Worm (Caenorhabditis elegans): ENCODE results near the gene clec-1.

The clec-1 gene

DNA sequence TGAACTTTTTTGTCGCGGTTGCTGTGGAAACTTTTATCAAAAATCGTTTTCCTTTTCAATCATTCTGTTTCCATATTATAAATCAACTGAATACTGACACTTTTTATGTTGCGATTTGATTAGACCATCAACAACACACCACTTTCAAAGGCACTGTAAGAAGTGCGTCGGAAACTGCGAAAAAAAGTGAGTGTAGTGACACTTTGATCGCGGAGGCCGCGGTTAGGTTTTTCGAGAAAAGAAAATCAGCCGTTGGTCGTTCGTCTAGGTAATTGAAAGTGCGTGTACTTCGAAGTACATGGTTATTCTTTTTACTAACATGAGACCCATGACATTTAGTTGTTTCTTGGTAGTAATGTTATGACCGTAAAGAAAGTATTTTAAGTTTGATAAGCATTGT, 4.3 kb upstream of the clec-1 start:
- TF ChIP-seq ceh-82 (tag; optimal IDR thresholded peaks at IDR 0.05) (no peak), snpc-4 (tag; optimal IDR thresholded peaks at IDR 0.05) (no peak), nhr-25 (tag; optimal IDR thresholded peaks at IDR 0.05) (no peak), lin-15B (tag; optimal IDR thresholded peaks at IDR 0.05) (no peak), nhr-76 (tag; optimal IDR thresholded peaks at IDR 0.05) (no peak), mml-1 (tag; optimal IDR thresholded peaks at IDR 0.05) (no peak), mdl-1 (tag; optimal IDR thresholded peaks at IDR 0.05) (no peak), jun-1 (tag; optimal IDR thresholded peaks at IDR 0.05) (no peak), nhr-28 (tag; optimal IDR thresholded peaks at IDR 0.05) (no peak)

DNA sequence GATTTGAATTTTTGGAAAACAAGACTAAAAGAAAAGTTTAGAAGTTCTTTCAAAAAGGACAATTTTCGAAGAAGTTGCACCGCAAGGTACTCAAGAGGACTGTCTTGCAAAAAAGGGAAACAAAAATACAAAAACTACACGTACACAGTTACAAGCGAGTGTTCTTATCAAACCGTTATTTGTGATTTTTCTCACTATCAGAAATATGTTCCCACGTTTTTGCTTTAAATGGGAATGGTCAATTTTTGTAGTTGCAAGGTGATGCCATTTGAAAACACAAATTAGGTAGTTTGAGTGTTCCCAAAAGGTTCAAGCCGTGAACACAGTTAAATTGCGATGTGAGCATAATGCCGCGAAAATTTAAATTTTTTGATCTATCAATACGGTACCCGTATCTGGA, 3.8 kb upstream of the clec-1 start:
- TF ChIP-seq fkh-10 (GFP tag; optimal IDR thresholded peaks at IDR 0.05) (no peak), nhr-28 (tag; optimal IDR thresholded peaks at IDR 0.05) (no peak), daf-12 (tag; optimal IDR thresholded peaks at IDR 0.05) (no peak), pqm-1 (tag; optimal IDR thresholded peaks at IDR 0.05) (peak; percentile 30), hmg-11 (tag; optimal IDR thresholded peaks at IDR 0.05) (no peak), ceh-16 (tag; optimal IDR thresholded peaks at IDR 0.05) (no peak), eor-1 (tag; optimal IDR thresholded peaks at IDR 0.05) (no peak), skn-1 (tag; optimal IDR thresholded peaks at IDR 0.05) (no peak), aly-2 (tag; optimal IDR thresholded peaks at IDR 0.05) (no peak), unc-62 (GFP tag; optimal IDR thresholded peaks at IDR 0.05) (no peak), lin-15B (tag; optimal IDR thresholded peaks at IDR 0.05) (no peak), ztf-11 (tag; optimal IDR thresholded peaks at IDR 0.05) (no peak), nhr-237 (tag; optimal IDR thresholded peaks at IDR 0.05) (no peak), egl-5 (tag; optimal IDR thresholded peaks at IDR 0.05) (no peak), fkh-2 (tag; optimal IDR thresholded peaks at IDR 0.05) (no peak), elt-2 (tag; optimal IDR thresholded peaks at IDR 0.05) (peak; percentile 45), lsy-12 (tag; optimal IDR thresholded peaks at IDR 0.05) (no peak)

DNA sequence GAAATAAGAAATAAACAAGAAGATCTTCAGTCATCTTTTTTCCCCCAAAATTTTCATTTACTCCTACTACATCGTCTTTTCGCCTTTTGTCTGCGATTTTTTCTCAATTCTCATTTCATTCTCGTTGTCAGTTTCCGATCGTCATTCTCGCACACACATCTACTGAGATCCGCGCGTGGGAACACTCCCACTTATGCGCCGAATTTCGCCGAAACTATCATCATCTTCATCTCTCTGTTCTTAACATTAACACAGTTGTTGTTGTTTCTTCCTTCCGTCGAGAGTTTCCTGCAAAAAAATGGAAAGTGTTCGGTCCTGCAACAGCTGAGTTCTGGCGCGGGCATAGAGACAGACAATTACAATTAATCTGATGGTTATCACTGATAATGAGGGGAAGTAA, 2.4 kb upstream of the clec-1 start:
- TF ChIP-seq lsy-12 (tag; optimal IDR thresholded peaks at IDR 0.05): no peak
- TF ChIP-seq aly-2 (tag; optimal IDR thresholded peaks at IDR 0.05): no peak
- peak; percentile 24 for TF ChIP-seq nhr-23 (tag; optimal IDR thresholded peaks at IDR 0.05)
- no peak for TF ChIP-seq unc-62 (GFP tag; optimal IDR thresholded peaks at IDR 0.05)
- TF ChIP-seq ceh-28 (tag; optimal IDR thresholded peaks at IDR 0.05): peak; percentile 7
- no peak for TF ChIP-seq pqm-1 (tag; optimal IDR thresholded peaks at IDR 0.05)
- TF ChIP-seq elt-3 (tag; optimal IDR thresholded peaks at IDR 0.05): peak in 1 of 3 experiments; percentile 39

DNA sequence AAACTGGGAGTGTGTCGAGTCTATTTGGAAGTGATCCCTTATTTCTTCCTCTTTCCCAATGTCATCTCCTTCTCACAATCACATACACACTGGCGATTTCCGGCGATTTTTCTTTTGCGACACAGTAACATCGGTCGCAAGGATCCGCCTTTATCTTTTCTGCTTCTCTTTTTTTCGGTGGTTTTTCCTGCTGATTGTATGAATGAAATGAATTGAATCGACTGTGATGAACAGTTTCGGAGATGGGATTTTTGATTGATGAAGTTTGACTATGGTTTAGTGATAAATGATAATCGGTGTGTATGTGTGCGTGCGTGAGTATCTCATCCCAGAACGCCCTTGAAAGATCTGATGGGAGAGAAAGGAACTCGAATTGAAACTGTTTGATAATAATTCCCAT, 1.2 kb downstream of the clec-1 start:
- TF ChIP-seq pqm-1 (tag; optimal IDR thresholded peaks at IDR 0.05) (no peak), ceh-16 (tag; optimal IDR thresholded peaks at IDR 0.05) (no peak), elt-1 (tag; optimal IDR thresholded peaks at IDR 0.05) (no peak), tbx-2 (tag; optimal IDR thresholded peaks at IDR 0.05) (no peak), nhr-11 (tag; optimal IDR thresholded peaks at IDR 0.05) (no peak), lin-39 (tag; optimal IDR thresholded peaks at IDR 0.05) (no peak), zag-1 (tag; optimal IDR thresholded peaks at IDR 0.05) (no peak), nhr-23 (tag; optimal IDR thresholded peaks at IDR 0.05) (peak; percentile 40), nhr-76 (tag; optimal IDR thresholded peaks at IDR 0.05) (no peak), eor-1 (tag; optimal IDR thresholded peaks at IDR 0.05) (no peak), ama-1 (optimal IDR thresholded peaks at IDR 0.05) (peak; percentile 72), egl-27 (tag; optimal IDR thresholded peaks at IDR 0.05) (no peak), ceh-28 (tag; optimal IDR thresholded peaks at IDR 0.05) (no peak), nhr-25 (tag; optimal IDR thresholded peaks at IDR 0.05) (no peak), sea-2 (GFP tag; optimal IDR thresholded peaks at IDR 0.05) (no peak), daf-12 (tag; optimal IDR thresholded peaks at IDR 0.05) (no peak), mdl-1 (tag; optimal IDR thresholded peaks at IDR 0.05) (peak; percentile 14), elt-2 (tag; optimal IDR thresholded peaks at IDR 0.05) (no peak), aly-2 (tag; optimal IDR thresholded peaks at IDR 0.05) (no peak), R02D3.7 (tag; optimal IDR thresholded peaks at IDR 0.05) (peak; percentile 0), ztf-11 (tag; optimal IDR thresholded peaks at IDR 0.05) (no peak), fos-1 (tag; optimal IDR thresholded peaks at IDR 0.05) (no peak), elt-3 (tag; optimal IDR thresholded peaks at IDR 0.05) (peak in 2 of 3 experiments; percentile 45 to 90)

Measured in whole organism, L3 larva.